Worm (Caenorhabditis elegans): ENCODE data around the gene ift-81.

DNA sequence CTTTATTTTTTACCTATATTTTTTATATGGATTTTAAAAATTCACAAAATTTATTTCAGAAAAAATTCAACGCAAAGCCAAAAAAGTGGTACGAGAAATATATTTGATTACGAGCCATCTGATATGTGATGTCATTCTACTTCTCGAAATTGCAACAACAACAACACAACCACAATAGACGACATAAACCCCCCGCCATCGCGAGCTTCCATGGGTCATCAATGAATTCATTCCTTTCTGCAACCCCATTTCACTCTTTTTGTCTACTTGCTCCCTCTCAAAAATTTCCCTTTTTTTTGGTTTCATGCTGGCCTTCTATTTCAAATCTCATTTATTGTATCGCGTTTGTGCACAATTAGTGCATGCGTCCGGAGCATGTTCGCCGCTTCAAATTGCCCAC, 49.5 kb downstream of the ift-81 start:
- TF ChIP-seq fos-1 (tag; optimal IDR thresholded peaks at IDR 0.05) (no peak), jun-1 (tag; optimal IDR thresholded peaks at IDR 0.05) (no peak), tlp-1 (tag; optimal IDR thresholded peaks at IDR 0.05) (no peak), dpl-1 (GFP tag; optimal IDR thresholded peaks at IDR 0.05) (no peak), alr-1 (tag; optimal IDR thresholded peaks at IDR 0.05; ENCODE audit: borderline replicate concordance) (no peak)

Data from whole organism, L1 larva.